Worm (Caenorhabditis elegans): ENCODE measurements around the gene F19B2.5.

DNA sequence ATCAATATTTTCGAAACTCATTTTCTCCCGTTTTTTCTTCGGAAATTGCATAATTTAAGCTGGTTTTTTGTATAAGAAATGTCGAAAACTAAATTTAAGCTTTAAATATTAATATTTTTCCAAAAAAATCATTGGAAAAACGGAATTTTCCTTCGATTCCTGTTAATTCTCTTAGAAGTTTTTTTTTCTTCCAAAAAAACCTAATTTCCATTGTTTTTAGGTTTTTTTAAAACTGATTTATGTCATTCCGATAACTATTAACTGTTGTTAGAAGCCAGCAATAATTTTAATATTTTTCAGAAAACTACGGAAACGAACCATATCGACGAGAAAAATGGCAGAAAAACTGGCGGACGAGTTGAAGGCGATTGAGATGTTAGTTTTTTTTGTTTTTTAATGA is 37.4 kb upstream of the F19B2.5 start, which contains the start of gene fbxa-114:
- TF ChIP-seq ama-1 (optimal IDR thresholded peaks at IDR 0.05): no peak
- TF ChIP-seq ama-1 (GFP tag; optimal IDR thresholded peaks at IDR 0.05): no peak
- TF ChIP-seq mel-28 (tag; optimal IDR thresholded peaks at IDR 0.05; ENCODE audit: borderline replicate concordance): no peak
- no peak for TF ChIP-seq lsy-27 (tag; optimal IDR thresholded peaks at IDR 0.05; ENCODE audit: borderline replicate concordance, insufficient read depth)
